Worm (Caenorhabditis elegans): ENCODE data around the gene atgl-1.

DNA sequence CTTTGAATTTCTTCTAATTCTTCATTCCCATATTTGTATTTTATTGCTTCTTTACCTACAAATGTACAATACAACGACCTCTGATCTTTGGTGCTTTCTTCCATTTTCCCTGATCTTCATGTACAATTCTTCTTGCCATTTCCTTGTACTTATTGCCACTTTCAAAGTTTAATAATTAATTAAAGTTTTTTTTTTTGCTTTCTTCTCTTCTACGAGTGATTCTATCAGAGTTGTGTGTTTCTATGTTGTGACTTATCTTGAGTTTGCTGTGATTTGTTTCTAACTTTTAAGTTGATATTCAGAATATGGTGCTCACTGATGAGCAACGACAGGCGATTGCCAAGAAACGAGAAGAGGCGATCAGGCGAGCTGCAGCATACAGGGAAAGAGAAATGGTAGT, 28.6 kb downstream of the atgl-1 start, which contains the start of gene smrc-1:
- TF ChIP-seq him-1 (tag; optimal IDR thresholded peaks at IDR 0.05) = no peak
- no peak for TF ChIP-seq W03F9.2 (tag; optimal IDR thresholded peaks at IDR 0.05)
- no peak for TF ChIP-seq dao-5 (tag; optimal IDR thresholded peaks at IDR 0.05)
